Worm (Caenorhabditis elegans): Measurements from ENCODE around the gene nhr-34.

ce11 chrIV:9632966-9633494, 42.4 kb downstream of the nhr-34 start:
- no peak for TF ChIP-seq ZK185.1 (tag; optimal IDR thresholded peaks at IDR 0.05; ENCODE audit: poor library complexity, severe bottlenecking)
- no peak for TF ChIP-seq snpc-4 (GFP tag; optimal IDR thresholded peaks at IDR 0.05)
- TF ChIP-seq snpc-4 (tag; optimal IDR thresholded peaks at IDR 0.05), result no peak
- TF ChIP-seq xnd-1 (tag; optimal IDR thresholded peaks at IDR 0.05), result no peak
- TF ChIP-seq F37B4.10 (GFP tag; IDR thresholded peaks at IDR 0.05), result no peak
- no peak for TF ChIP-seq athp-1 (tag; optimal IDR thresholded peaks at IDR 0.05)
- no peak for TF ChIP-seq sptf-2 (GFP tag; optimal IDR thresholded peaks at IDR 0.05)
- TF ChIP-seq nhr-90 (tag; optimal IDR thresholded peaks at IDR 0.05), result no peak

All from whole organism, young adult.